Worm (Caenorhabditis elegans) whole organism, L3 larva: Measurements from ENCODE around the gene srab-16.
"Not testable (repeated sequence)": the region's sequence is repeated elsewhere in the genome, so short reads cannot be mapped to it uniquely, and the experiment has no call there.

Experiments used
- R02D3.7 ChIP-seq: fragments of 150-350 bp; optimal IDR thresholded peaks from 2 replicates; lab custom pipeline; 2014; ENCODE audit warnings: missing biosample characterization, missing genetic modification characterization
- ZK546.5 ChIP-seq: sonication (generic microtip); optimal IDR thresholded peaks from 2 replicates; lab custom pipeline; 2017; ENCODE audit warnings: missing biosample characterization, missing genetic modification characterization
- lin-39 ChIP-seq: fragments of 150-350 bp; optimal IDR thresholded peaks from 2 replicates; lab custom pipeline; 2018; ENCODE audit warnings: missing biosample characterization, missing genetic modification reagents, missing genetic modification characterization
- mml-1 ChIP-seq: fragments of 150-350 bp; sonication (generic microtip); optimal IDR thresholded peaks from 3 replicates; lab custom pipeline; 2014; ENCODE audit warnings: missing biosample characterization, missing genetic modification characterization
- nfya-1 ChIP-seq: sonication (generic microtip); optimal IDR thresholded peaks from 2 replicates; lab custom pipeline; 2017; ENCODE audit warnings: missing genetic modification characterization, mild to moderate bottlenecking, missing compliant biosample characterization, antibody characterized with exemption, moderate library complexity; ENCODE audit not compliant: insufficient read depth
- nhr-12 ChIP-seq: fragments of 150-350 bp; optimal IDR thresholded peaks from 2 replicates; lab custom pipeline; 2014; ENCODE audit warnings: missing biosample characterization, missing genetic modification characterization
- nhr-77 ChIP-seq: fragments of 150-350 bp; optimal IDR thresholded peaks from 2 replicates; lab custom pipeline; 2014; ENCODE audit warnings: missing biosample characterization, missing genetic modification characterization
- pha-4 ChIP-seq: fragments of 150-350 bp; optimal IDR thresholded peaks from 2 replicates; lab custom pipeline; 2014; ENCODE audit warnings: missing biosample characterization, missing genetic modification reagents, missing genetic modification characterization

- TF ChIP-seq nhr-77 (tag; lab: Kevin White, UChicago); R02D3.7; mml-1 (tag; lab: Kevin White, UChicago); ZK546.5 (tag; lab: Kevin White, UChicago); pha-4 (tag; lab: Kevin White, UChicago); nhr-12 (tag; lab: Kevin White, UChicago); lin-39; nfya-1 (tag; lab: Kevin White, UChicago): not testable (repeated sequence)
These were observed 38.1 kb downstream of the srab-16 start, which contains the start of gene srx-32 for ce11 chrV:820629-821028.
